Worm (Caenorhabditis elegans) whole organism, young adult: ENCODE measurements around the gene abu-14.

Experiments used
- B0019.2 ChIP-seq: fragments of 200-800 bp; sonication (Bioruptor generic); conservative IDR thresholded peaks from 2 replicates; pipeline ENCODE4 v1.3.6; 2022; ENCODE audit warnings: missing genetic modification reagents, missing genetic modification characterization, missing compliant biosample characterization
- B0261.1 ChIP-seq: sonication (generic microtip); optimal IDR thresholded peaks from 2 replicates; lab custom pipeline; 2016; ENCODE audit warnings: mild to moderate bottlenecking, missing genetic modification characterization, moderate library complexity, missing compliant biosample characterization
- B0336.3 ChIP-seq: fragments of 200-800 bp; sonication (Bioruptor generic); IDR thresholded peaks from 2 replicates; pipeline ENCODE4 v1.3.6; 2022; ENCODE audit warnings: missing genetic modification characterization, missing compliant biosample characterization
- C06A6.2 ChIP-seq: fragments of 200-800 bp; sonication (Bioruptor generic); conservative IDR thresholded peaks from 2 replicates; pipeline ENCODE4 v1.3.6; 2022; ENCODE audit warnings: missing genetic modification characterization, missing compliant biosample characterization
- F10E7.11 ChIP-seq: sonication (generic microtip); optimal IDR thresholded peaks from 2 replicates; lab custom pipeline; 2017; ENCODE audit warnings: mild to moderate bottlenecking, missing genetic modification characterization, moderate library complexity, missing compliant biosample characterization
- F52B5.7 ChIP-seq: sonication (generic microtip); optimal IDR thresholded peaks from 2 replicates; lab custom pipeline; 2016; ENCODE audit warnings: mild to moderate bottlenecking, missing genetic modification characterization, missing compliant biosample characterization
- F55B11.4 ChIP-seq: sonication (generic microtip); optimal IDR thresholded peaks from 2 replicates; lab custom pipeline; 2016; ENCODE audit warnings: missing compliant biosample characterization, missing genetic modification characterization, borderline replicate concordance; ENCODE audit not compliant: insufficient read depth
- F57C9.4 ChIP-seq: sonication (generic microtip); optimal IDR thresholded peaks from 2 replicates; lab custom pipeline; 2017; ENCODE audit warnings: mild to moderate bottlenecking, missing genetic modification characterization, missing compliant biosample characterization
- K12H6.12 ChIP-seq: fragments of 200-800 bp; sonication (Bioruptor generic); optimal IDR thresholded peaks from 2 replicates; lab custom pipeline; 2018; ENCODE audit warnings: mild to moderate bottlenecking, missing genetic modification characterization, missing compliant biosample characterization
- T07F8.4 ChIP-seq: sonication (generic microtip); optimal IDR thresholded peaks from 2 replicates; lab custom pipeline; 2016; ENCODE audit warnings: mild to moderate bottlenecking, missing genetic modification characterization, moderate library complexity, missing compliant biosample characterization
- T26A5.8 ChIP-seq: sonication (generic microtip); optimal IDR thresholded peaks from 2 replicates; lab custom pipeline; 2016; ENCODE audit warnings: missing genetic modification characterization, missing compliant biosample characterization
- Y53F4B.3 ChIP-seq: fragments of 200-800 bp; sonication (Bioruptor generic); IDR thresholded peaks from 2 replicates; pipeline ENCODE4 v1.3.6; 2022; ENCODE audit warnings: missing genetic modification reagents, missing genetic modification characterization, missing compliant biosample characterization
- Y67H2A.10 ChIP-seq: fragments of 200-800 bp; sonication (Bioruptor generic); conservative IDR thresholded peaks from 2 replicates; pipeline ENCODE4 v1.3.6; 2022; ENCODE audit warnings: missing genetic modification reagents, missing genetic modification characterization, missing compliant biosample characterization
- Y95B8A.8 ChIP-seq: fragments of 200-800 bp; sonication (Bioruptor generic); IDR thresholded peaks from 2 replicates; pipeline ENCODE4 v1.3.6; 2022; ENCODE audit warnings: missing genetic modification reagents, missing genetic modification characterization, missing compliant biosample characterization
- aptf-2 ChIP-seq: fragments of 200-800 bp; sonication (Bioruptor generic); conservative IDR thresholded peaks from 2 replicates; pipeline ENCODE4 v1.3.6; 2022; ENCODE audit warnings: missing genetic modification reagents, missing genetic modification characterization, missing compliant biosample characterization
- athp-1 ChIP-seq: sonication (generic microtip); optimal IDR thresholded peaks from 2 replicates; lab custom pipeline; 2017; ENCODE audit warnings: mild to moderate bottlenecking, missing genetic modification characterization, missing compliant biosample characterization
- attf-5 ChIP-seq: fragments of 200-800 bp; sonication (Bioruptor generic); optimal IDR thresholded peaks from 2 replicates; lab custom pipeline; 2018; ENCODE audit warnings: mild to moderate bottlenecking, missing genetic modification characterization, missing compliant biosample characterization
- cebp-1 ChIP-seq, 2 experiments: fragments of 200-800 bp in 1 of 2; sonication (Bioruptor generic) in 1 of 2; sonication (generic microtip) in 1 of 2; IDR thresholded peaks in 1 of 2; optimal IDR thresholded peaks in 1 of 2; 2 replicates each; pipeline versions ENCODE4 v1.3.6 to Lab custom; 2017 to 2022; ENCODE audit warnings: missing compliant biosample characterization in 2 of 2, missing genetic modification characterization in 2 of 2, mild to moderate bottlenecking in 1 of 2, missing genetic modification reagents in 1 of 2, moderate library complexity in 1 of 2
- cebp-2 ChIP-seq: fragments of 200-800 bp; sonication (Bioruptor generic); IDR thresholded peaks from 2 replicates; pipeline ENCODE4 v1.3.6; 2022; ENCODE audit warnings: missing genetic modification characterization, missing compliant biosample characterization
- ceh-91 ChIP-seq: fragments of 200-800 bp; sonication (Bioruptor generic); IDR thresholded peaks from 2 replicates; pipeline ENCODE4 v1.3.6; 2022; ENCODE audit warnings: missing genetic modification reagents, missing genetic modification characterization, missing compliant biosample characterization
- chd-7 ChIP-seq: sonication (generic microtip); optimal IDR thresholded peaks from 2 replicates; lab custom pipeline; 2016; ENCODE audit warnings: mild to moderate bottlenecking, missing genetic modification characterization, moderate library complexity, missing compliant biosample characterization
- die-1 ChIP-seq: sonication (generic microtip); optimal IDR thresholded peaks from 2 replicates; lab custom pipeline; 2016; ENCODE audit warnings: missing genotype, mild to moderate bottlenecking, missing genetic modification characterization, missing compliant biosample characterization
- dox-1 ChIP-seq: fragments of 200-800 bp; sonication (Bioruptor generic); IDR thresholded peaks from 2 replicates; pipeline ENCODE4 v1.3.6; 2022; ENCODE audit warnings: missing genetic modification reagents, missing genetic modification characterization, missing compliant biosample characterization
- dpff-1 ChIP-seq: sonication (generic microtip); optimal IDR thresholded peaks from 2 replicates; lab custom pipeline; 2017; ENCODE audit warnings: mild to moderate bottlenecking, missing genetic modification characterization, missing compliant biosample characterization
- efl-1 ChIP-seq: fragments of 150-350 bp; optimal IDR thresholded peaks from 2 replicates; lab custom pipeline; 2014; ENCODE audit warnings: missing biosample characterization, missing genetic modification reagents, missing genetic modification characterization
- egl-18 ChIP-seq: fragments of 200-800 bp; sonication (Bioruptor generic); IDR thresholded peaks from 2 replicates; pipeline ENCODE4 v1.3.6; 2022; ENCODE audit warnings: missing genetic modification reagents, missing genetic modification characterization, missing compliant biosample characterization
- ekl-4 ChIP-seq: fragments of 200-800 bp; sonication (Bioruptor generic); IDR thresholded peaks from 2 replicates; pipeline ENCODE4 v1.3.6; 2022; ENCODE audit warnings: missing genetic modification reagents, missing genetic modification characterization, missing compliant biosample characterization
- ets-4 ChIP-seq: fragments of 200-800 bp; sonication (Bioruptor generic); optimal IDR thresholded peaks from 2 replicates; lab custom pipeline; 2018; ENCODE audit warnings: mild to moderate bottlenecking, missing genetic modification characterization, missing compliant biosample characterization
- him-1 ChIP-seq: sonication (generic microtip); optimal IDR thresholded peaks from 2 replicates; lab custom pipeline; 2016; ENCODE audit warnings: missing genotype, missing genetic modification reagents, missing genetic modification characterization, missing compliant biosample characterization
- hlh-12 ChIP-seq: sonication (generic microtip); optimal IDR thresholded peaks from 2 replicates; lab custom pipeline; 2016; ENCODE audit warnings: missing genetic modification characterization, missing compliant biosample characterization
- hmg-1.2 ChIP-seq: fragments of 200-800 bp; sonication (Bioruptor generic); IDR thresholded peaks from 2 replicates; pipeline ENCODE4 v1.3.6; 2022; ENCODE audit warnings: missing genetic modification reagents, missing genetic modification characterization, missing compliant biosample characterization
- hrde-1 ChIP-seq: sonication (generic microtip); optimal IDR thresholded peaks from 2 replicates; lab custom pipeline; 2016; ENCODE audit warnings: missing genetic modification characterization, mild to moderate bottlenecking, missing compliant biosample characterization, moderate library complexity, missing genotype, missing genetic modification reagents, borderline replicate concordance
- let-526 ChIP-seq: fragments of 200-800 bp; sonication (Bioruptor generic); IDR thresholded peaks from 2 replicates; pipeline ENCODE4 v1.3.6; 2022; ENCODE audit warnings: missing genetic modification reagents, missing genetic modification characterization, missing compliant biosample characterization
- lin-35 ChIP-seq, 3 experiments: fragments of 150-350 bp in 2 of 3; sonication (generic microtip) in 1 of 3; optimal IDR thresholded peaks; 2 replicates each; lab custom pipeline; 2014 to 2018; ENCODE audit warnings: missing biosample characterization in 3 of 3, missing genetic modification characterization in 3 of 3, missing genetic modification reagents in 3 of 3
- madf-10 ChIP-seq: sonication (generic microtip); optimal IDR thresholded peaks from 2 replicates; lab custom pipeline; 2016; ENCODE audit warnings: mild to moderate bottlenecking, missing genetic modification characterization, missing compliant biosample characterization
- mcd-1 ChIP-seq: fragments of 200-800 bp; sonication (Bioruptor generic); IDR thresholded peaks from 2 replicates; pipeline ENCODE4 v1.3.6; 2022; ENCODE audit warnings: missing genetic modification reagents, missing genetic modification characterization, missing compliant biosample characterization
- mel-28 ChIP-seq: sonication (generic microtip); optimal IDR thresholded peaks from 2 replicates; lab custom pipeline; 2016; ENCODE audit warnings: borderline replicate concordance, mild to moderate bottlenecking, missing genetic modification characterization, missing compliant biosample characterization
- mxl-1 ChIP-seq: sonication (generic microtip); optimal IDR thresholded peaks from 2 replicates; lab custom pipeline; 2016; ENCODE audit warnings: missing genetic modification characterization, missing compliant biosample characterization
- nfyb-1 ChIP-seq: fragments of 200-800 bp; sonication (Bioruptor generic); IDR thresholded peaks from 2 replicates; pipeline ENCODE4 v1.3.6; 2022; ENCODE audit warnings: missing genetic modification reagents, missing genetic modification characterization, missing compliant biosample characterization
- pha-4 ChIP-seq: fragments of 150-350 bp; sonication (generic microtip); optimal IDR thresholded peaks from 2 replicates; lab custom pipeline; 2014; ENCODE audit warnings: missing biosample characterization, missing genetic modification reagents, missing genetic modification characterization
- repo-1 ChIP-seq: sonication (generic microtip); optimal IDR thresholded peaks from 2 replicates; lab custom pipeline; 2017; ENCODE audit warnings: mild to moderate bottlenecking, missing genetic modification characterization, missing compliant biosample characterization
- rpc-1 ChIP-seq, 2 experiments: fragments of 150-350 bp in 1 of 2; sonication (generic microtip) in 1 of 2; optimal IDR thresholded peaks; 2 replicates each; lab custom pipeline; 2014 to 2018; ENCODE audit warnings: missing biosample characterization in 1 of 2, missing genetic modification characterization in 1 of 2, missing genetic modification reagents in 1 of 2, missing genotype in 1 of 2
- tbp1 ChIP-seq: fragments of 200-800 bp; sonication (Bioruptor generic); optimal IDR thresholded peaks from 2 replicates; lab custom pipeline; 2018; ENCODE audit warnings: mild to moderate bottlenecking, missing genetic modification characterization, missing compliant biosample characterization
- unc-62 ChIP-seq: fragments of 150-350 bp; optimal IDR thresholded peaks from 2 replicates; lab custom pipeline; 2014; ENCODE audit warnings: missing biosample characterization, missing genetic modification reagents, missing genetic modification characterization
- xnd-1 ChIP-seq: sonication (generic microtip); optimal IDR thresholded peaks from 2 replicates; lab custom pipeline; 2016; ENCODE audit warnings: missing genotype, missing genetic modification reagents, missing genetic modification characterization, missing compliant biosample characterization
- zim-3 ChIP-seq: sonication (generic microtip); optimal IDR thresholded peaks from 2 replicates; lab custom pipeline; 2017; ENCODE audit warnings: mild to moderate bottlenecking, missing genetic modification characterization, moderate library complexity, missing compliant biosample characterization
- ztf-18 ChIP-seq: sonication (generic microtip); optimal IDR thresholded peaks from 2 replicates; lab custom pipeline; 2016; ENCODE audit warnings: missing genotype, mild to moderate bottlenecking, missing genetic modification characterization, missing compliant biosample characterization
- ztf-28 ChIP-seq: fragments of 200-800 bp; sonication (Bioruptor generic); IDR thresholded peaks from 2 replicates; pipeline ENCODE4 v1.3.6; 2022; ENCODE audit warnings: missing genetic modification reagents, missing genetic modification characterization, missing compliant biosample characterization
- ztf-3 ChIP-seq: fragments of 200-800 bp; sonication (Bioruptor generic); optimal IDR thresholded peaks from 2 replicates; lab custom pipeline; 2018; ENCODE audit warnings: mild to moderate bottlenecking, missing genetic modification characterization, missing compliant biosample characterization

abu-14 gene

ce11 chrII:9211684-9212083 is 15.3 kb downstream of the abu-14 start (continued):
- peak; percentile 66 for TF ChIP-seq mcd-1 (GFP tag; lab: Robert Waterston, UW)
- no peak for TF ChIP-seq lin-35 (GFP tag; optimal IDR thresholded peaks at IDR 0.05; lab: Kevin White, UChicago)
- peak; percentile 39 for TF ChIP-seq T26A5.8 (tag; lab: Kevin White, UChicago)
- no peak for TF ChIP-seq aptf-2
- TF ChIP-seq B0261.1 (tag; lab: Kevin White, UChicago) = peak; percentile 82
- no peak for TF ChIP-seq F10E7.11
- TF ChIP-seq cebp-1 (GFP tag; IDR thresholded peaks at IDR 0.05; lab: Robert Waterston, UW) = no peak
- TF ChIP-seq cebp-1 (tag; optimal IDR thresholded peaks at IDR 0.05; lab: Kevin White, UChicago) = no peak
- no peak for TF ChIP-seq F52B5.7 (tag; lab: Kevin White, UChicago)
- no peak for TF ChIP-seq F55B11.4 (tag; lab: Kevin White, UChicago)
- TF ChIP-seq pha-4 (tag; lab: Kevin White, UChicago) = no peak
- TF ChIP-seq zim-3 (tag; lab: Kevin White, UChicago) = no peak
- no peak for TF ChIP-seq Y67H2A.10 (GFP tag; lab: Robert Waterston, UW)
- peak; percentile 61 for TF ChIP-seq ekl-4 (GFP tag; lab: Robert Waterston, UW)
- no peak for TF ChIP-seq ztf-3 (GFP tag; lab: Kevin White, UChicago)
- no peak for TF ChIP-seq mel-28 (tag; lab: Kevin White, UChicago)
- TF ChIP-seq hrde-1 (tag; lab: Kevin White, UChicago) = peak; percentile 19
- peak; percentile 26 for TF ChIP-seq madf-10 (tag; lab: Kevin White, UChicago)
- TF ChIP-seq ets-4 (GFP tag; lab: Kevin White, UChicago) = no peak
- TF ChIP-seq rpc-1 (optimal IDR thresholded peaks at IDR 0.05; lab: Kevin White, UChicago) = peak; percentile 65
- peak; percentile 81 for TF ChIP-seq rpc-1 (tag; optimal IDR thresholded peaks at IDR 0.05; lab: Kevin White, UChicago)
- no peak for TF ChIP-seq Y53F4B.3
- 0 out of 2 replicates have a peak, but pooled peaks have one; percentile 12 for TF ChIP-seq ztf-28 (GFP tag; lab: Robert Waterston, UW)
- peak; percentile 53 for TF ChIP-seq ztf-18 (tag; lab: Kevin White, UChicago)
- no peak for TF ChIP-seq F57C9.4
- no peak for TF ChIP-seq efl-1 (GFP tag; lab: Kevin White, UChicago)
- peak; percentile 79 for TF ChIP-seq dox-1 (GFP tag; lab: Robert Waterston, UW)
- TF ChIP-seq C06A6.2 (GFP tag; lab: Robert Waterston, UW) = no peak
- TF ChIP-seq mxl-1 (tag; lab: Kevin White, UChicago) = peak; percentile 16
- peak; percentile 95 for TF ChIP-seq tbp1 (GFP tag; lab: Kevin White, UChicago)
- TF ChIP-seq B0336.3 = peak; percentile 73; the same call in 1 of the 2 replicates
- TF ChIP-seq hmg-1.2 (GFP tag; lab: Robert Waterston, UW) = peak; percentile 67
- TF ChIP-seq dpff-1 (tag; lab: Kevin White, UChicago) = no peak
- no peak for TF ChIP-seq B0019.2 (GFP tag; lab: Robert Waterston, UW)
- peak; percentile 11 for TF ChIP-seq athp-1 (tag; lab: Kevin White, UChicago)
- peak; percentile 3 for TF ChIP-seq T07F8.4 (tag; lab: Kevin White, UChicago)
- TF ChIP-seq repo-1 (tag; lab: Kevin White, UChicago) = peak; percentile 57
- TF ChIP-seq unc-62 (GFP tag; lab: Kevin White, UChicago) = no peak
- TF ChIP-seq die-1 (tag; lab: Kevin White, UChicago) = peak; percentile 69
- no peak for TF ChIP-seq K12H6.12 (tag; lab: Kevin White, UChicago)
- TF ChIP-seq attf-5 (GFP tag; lab: Kevin White, UChicago) = no peak
- no peak for TF ChIP-seq cebp-2
- no peak for TF ChIP-seq Y95B8A.8
- peak; percentile 86 for TF ChIP-seq nfyb-1
- TF ChIP-seq egl-18 (GFP tag; lab: Robert Waterston, UW) = no peak
- no peak for TF ChIP-seq hlh-12 (tag; lab: Kevin White, UChicago)
- TF ChIP-seq xnd-1 = peak; percentile 49
- TF ChIP-seq ceh-91 (GFP tag; lab: Robert Waterston, UW) = no peak
- TF ChIP-seq chd-7 (tag; lab: Kevin White, UChicago) = no peak
- TF ChIP-seq him-1 (tag; lab: Kevin White, UChicago) = peak; percentile 81
- TF ChIP-seq let-526 = no peak
